Fruit fly (Drosophila melanogaster): Measurements from ENCODE around the gene Rbsn-5.
A peak's percentile ranks its signal among the peaks of the same experiment; 100 is the strongest.

Rbsn-5 gene

dm6 chr2L:8159498-8159897 lies at the start of gene Rbsn-5, which contains the start of gene PAPLA1 (continued):
- peak; percentile 88 for TF ChIP-seq HHEX (GFP tag; optimal IDR thresholded peaks at IDR 0.05)
- TF ChIP-seq CG10979 (tag; optimal IDR thresholded peaks at IDR 0.05) = peak; percentile 92
- peak; percentile 92 for TF ChIP-seq ci (GFP tag; IDR thresholded peaks at IDR 0.05)
- no peak for TF ChIP-seq hbn (GFP tag; IDR thresholded peaks at IDR 0.05; ENCODE audit: partially characterized antibody)
- peak; percentile 82 for TF ChIP-seq wdn (GFP tag; IDR thresholded peaks at IDR 0.05)
- TF ChIP-seq Tbp (GFP tag; optimal IDR thresholded peaks at IDR 0.05) = no peak
- TF ChIP-seq CG32767 (GFP tag; IDR thresholded peaks at IDR 0.05) = peak; percentile 85
- TF ChIP-seq CG4730 (GFP tag; IDR thresholded peaks at IDR 0.05) = peak; percentile 88
- TF ChIP-seq mam (GFP tag; optimal IDR thresholded peaks at IDR 0.05) = peak; percentile 98
- peak; percentile 94 for TF ChIP-seq HmgD (GFP tag; optimal IDR thresholded peaks at IDR 0.05)
- TF ChIP-seq CG10654 (GFP tag; optimal IDR thresholded peaks at IDR 0.05) = peak; percentile 94
- TF ChIP-seq dati (GFP tag; IDR thresholded peaks at IDR 0.05) = peak; percentile 68; the same call in 1 of the 2 replicates
- peak; percentile 91 for TF ChIP-seq C15 (GFP tag; IDR thresholded peaks at IDR 0.05)
- peak; percentile 81 for TF ChIP-seq CG15011 (GFP tag; optimal IDR thresholded peaks at IDR 0.05)
- TF ChIP-seq Side (GFP tag; optimal IDR thresholded peaks at IDR 0.05) = peak; percentile 93
- peak; percentile 81 for TF ChIP-seq Vsx1 (GFP tag; optimal IDR thresholded peaks at IDR 0.05)
- TF ChIP-seq odd (GFP tag; optimal IDR thresholded peaks at IDR 0.05) = peak; percentile 79
- TF ChIP-seq Fer2 (tag; optimal IDR thresholded peaks at IDR 0.05) = peak; percentile 91
- peak; percentile 89 for TF ChIP-seq CG9215 (GFP tag; IDR thresholded peaks at IDR 0.05)
- TF ChIP-seq HLH4C (GFP tag; IDR thresholded peaks at IDR 0.05; ENCODE audit: partially characterized antibody) = no peak
- TF ChIP-seq cg (GFP tag; optimal IDR thresholded peaks at IDR 0.05) = no peak
- TF ChIP-seq cwo (GFP tag; optimal IDR thresholded peaks at IDR 0.05) = peak; percentile 80
- peak; percentile 85 for TF ChIP-seq CG5953 (GFP tag; IDR thresholded peaks at IDR 0.05)
- peak; percentile 94 for TF ChIP-seq vfl (GFP tag; optimal IDR thresholded peaks at IDR 0.05)
- peak; percentile 96 for TF ChIP-seq shn (GFP tag; optimal IDR thresholded peaks at IDR 0.05)
- peak; percentile 90 for TF ChIP-seq CG4404 (GFP tag; IDR thresholded peaks at IDR 0.05)
- peak; percentile 91 for TF ChIP-seq CG8924 (tag; optimal IDR thresholded peaks at IDR 0.05)
- TF ChIP-seq YL-1 (GFP tag; optimal IDR thresholded peaks at IDR 0.05) = peak; percentile 73
- peak; percentile 95 for TF ChIP-seq Fer3 (tag; optimal IDR thresholded peaks at IDR 0.05)
- peak; percentile 87 for TF ChIP-seq Hmx (GFP tag; optimal IDR thresholded peaks at IDR 0.05)
- TF ChIP-seq NC2β (GFP tag; optimal IDR thresholded peaks at IDR 0.05) = peak; percentile 94
- TF ChIP-seq CG7745 (tag; optimal IDR thresholded peaks at IDR 0.05) = no peak
- TF ChIP-seq Hmr (GFP tag; optimal IDR thresholded peaks at IDR 0.05) = peak; percentile 93
- peak; percentile 91 for TF ChIP-seq repo (GFP tag; optimal IDR thresholded peaks at IDR 0.05)
- peak; percentile 75 for TF ChIP-seq Lhr (GFP tag; optimal IDR thresholded peaks at IDR 0.05)
- peak; percentile 96 for TF ChIP-seq gem (tag; optimal IDR thresholded peaks at IDR 0.05)
- TF ChIP-seq CG32772 (GFP tag; IDR thresholded peaks at IDR 0.05) = peak; percentile 94
- TF ChIP-seq wek (GFP tag; optimal IDR thresholded peaks at IDR 0.05) = peak; percentile 66
- TF ChIP-seq CG16813 (GFP tag; IDR thresholded peaks at IDR 0.05; ENCODE audit: partially characterized antibody) = no peak
- TF ChIP-seq Dp (GFP tag; optimal IDR thresholded peaks at IDR 0.05) = peak; percentile 28
- no peak for TF ChIP-seq D (optimal IDR thresholded peaks at IDR 0.05)
- peak; percentile 83 for TF ChIP-seq D (GFP tag; optimal IDR thresholded peaks at IDR 0.05)
- TF ChIP-seq CHES-1-like (GFP tag; optimal IDR thresholded peaks at IDR 0.05) = peak; percentile 98
- TF ChIP-seq CG2889 (GFP tag; IDR thresholded peaks at IDR 0.05) = peak; percentile 93
- no peak for TF ChIP-seq zen2 (GFP tag; IDR thresholded peaks at IDR 0.05; ENCODE audit: partially characterized antibody)
- TF ChIP-seq tll (GFP tag; optimal IDR thresholded peaks at IDR 0.05) = no peak
- TF ChIP-seq CG1603 (tag; optimal IDR thresholded peaks at IDR 0.05) = peak; percentile 95
- peak; percentile 93 for TF ChIP-seq CG14710 (tag; optimal IDR thresholded peaks at IDR 0.05)
- TF ChIP-seq CG12071 (GFP tag; optimal IDR thresholded peaks at IDR 0.05) = peak; percentile 82
- peak; percentile 89 for TF ChIP-seq CG15601 (tag; optimal IDR thresholded peaks at IDR 0.05)

Data from whole organism, embryonic.